Worm (Caenorhabditis elegans) whole organism, young adult: Measurements from ENCODE around the gene E02H4.6.

Experiments used
- ama-1 ChIP-seq, 3 experiments: fragments of 150-350 bp in 1 of 3; sonication (generic microtip) in 2 of 3; optimal IDR thresholded peaks; 2 replicates each; lab custom pipeline; 2014 to 2018; ENCODE audit warnings: missing biosample characterization in 2 of 3, missing genetic modification characterization in 2 of 3, missing genetic modification reagents in 2 of 3
- unc-62 ChIP-seq: fragments of 150-350 bp; optimal IDR thresholded peaks from 2 replicates; lab custom pipeline; 2014; ENCODE audit warnings: missing biosample characterization, missing genetic modification reagents, missing genetic modification characterization

DNA sequence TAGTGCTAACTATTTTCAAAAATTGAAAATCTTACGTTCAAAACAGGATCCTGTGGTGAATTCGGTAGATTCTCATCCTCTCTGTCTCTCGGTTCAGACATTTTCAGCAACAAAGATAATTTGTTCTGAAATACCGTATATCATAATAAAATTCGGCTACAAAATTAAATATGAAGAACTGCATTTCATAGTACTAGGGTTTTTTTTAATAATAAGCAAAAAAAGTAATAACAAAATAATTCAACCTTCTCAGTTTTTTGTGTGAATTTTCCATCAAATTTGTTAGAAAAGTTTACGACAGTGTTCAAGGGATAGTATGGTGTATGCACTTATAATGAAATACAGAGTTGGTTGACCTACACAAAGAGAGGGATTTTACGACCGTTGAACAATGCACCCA lies 28.8 kb downstream of the E02H4.6 start, which contains the start of gene K06G5.3:
- TF ChIP-seq unc-62 (GFP tag; lab: Kevin White, UChicago) (no peak), ama-1 (optimal IDR thresholded peaks at IDR 0.05; lab: Kevin White, UChicago) (no peak), ama-1 (GFP tag; optimal IDR thresholded peaks at IDR 0.05; lab: Kevin White, UChicago) (no peak)
